Fruit fly (Drosophila melanogaster) whole organism, embryonic: ENCODE results near the gene superdeath.

Source experiments
- Aef1 ChIP-seq: fragments of 200-800 bp; sonication (Bioruptor generic); IDR thresholded peaks from 3 replicates; pipeline ENCODE4 v1.3.6; 2022; ENCODE audit warnings: missing biosample characterization, missing genetic modification characterization
- Awh ChIP-seq: fragments of 200-800 bp; sonication (Bioruptor generic); IDR thresholded peaks from 2 replicates; pipeline ENCODE4, ENCODE4 v1.3.6; 2022; ENCODE audit warnings: missing biosample characterization, missing genetic modification characterization
- BtbVII ChIP-seq: fragments of 200-800 bp; sonication (Bioruptor generic); optimal IDR thresholded peaks from 3 replicates; lab custom pipeline; 2017; ENCODE audit warnings: missing biosample characterization, mild to moderate bottlenecking, missing genetic modification characterization
- CG10565 ChIP-seq: fragments of 200-800 bp; sonication (Bioruptor generic); optimal IDR thresholded peaks from 3 replicates; lab custom pipeline; 2016; ENCODE audit warnings: missing biosample characterization, mild to moderate bottlenecking, missing genetic modification characterization
- CG11247 ChIP-seq: fragments of 200-800 bp; sonication (Bioruptor generic); IDR thresholded peaks from 2 replicates; pipeline ENCODE4 v1.3.6; 2022; ENCODE audit warnings: missing biosample characterization, missing genetic modification characterization
- CG11560 ChIP-seq: fragments of 200-800 bp; sonication (Bioruptor generic); IDR thresholded peaks from 3 replicates; pipeline ENCODE4 v1.3.6; 2022; ENCODE audit warnings: missing biosample characterization, missing genetic modification characterization
- CG12219 ChIP-seq: fragments of 200-800 bp; sonication (Bioruptor generic); optimal IDR thresholded peaks from 3 replicates; lab custom pipeline; 2018; ENCODE audit warnings: missing biosample characterization, mild to moderate bottlenecking, missing genetic modification characterization
- CG13123 ChIP-seq: fragments of 200-800 bp; sonication (Bioruptor generic); optimal IDR thresholded peaks from 2 replicates; lab custom pipeline; 2016; ENCODE audit warnings: missing biosample characterization, missing genetic modification characterization
- CG13424 ChIP-seq: fragments of 200-800 bp; sonication (Bioruptor generic); optimal IDR thresholded peaks from 2 replicates; lab custom pipeline; 2019; ENCODE audit warnings: missing biosample characterization, mild to moderate bottlenecking, missing genetic modification characterization, moderate library complexity
- CG14710 ChIP-seq: fragments of 200-800 bp; sonication (Bioruptor generic); optimal IDR thresholded peaks from 3 replicates; lab custom pipeline; 2019; ENCODE audit warnings: missing biosample characterization, mild to moderate bottlenecking, missing genetic modification characterization, moderate library complexity
- CG17359 ChIP-seq: fragments of 200-800 bp; sonication (Bioruptor generic); optimal IDR thresholded peaks from 3 replicates; lab custom pipeline; 2018; ENCODE audit warnings: missing biosample characterization, mild to moderate bottlenecking, missing genetic modification characterization, moderate library complexity
- CG18599 ChIP-seq: fragments of 200-800 bp; sonication (Bioruptor generic); optimal IDR thresholded peaks from 3 replicates; lab custom pipeline; 2017; ENCODE audit warnings: missing biosample characterization, missing genetic modification characterization, mild to moderate bottlenecking, moderate library complexity, missing genetic modification reagents
- CG2129 ChIP-seq: fragments of 200-800 bp; sonication (Bioruptor generic); IDR thresholded peaks from 2 replicates; pipeline ENCODE4 v1.3.6; 2022; ENCODE audit warnings: missing biosample characterization, missing genetic modification characterization; ENCODE audit not compliant: partially characterized antibody
- CG34224 ChIP-seq: fragments of 200-800 bp; sonication (Bioruptor generic); IDR thresholded peaks from 3 replicates; pipeline ENCODE4 v1.3.6; 2022; ENCODE audit warnings: missing biosample characterization, missing genetic modification characterization; ENCODE audit not compliant: partially characterized antibody
- CG4730 ChIP-seq: fragments of 200-800 bp; sonication (Bioruptor generic); IDR thresholded peaks from 2 replicates; pipeline ENCODE4 v1.3.6; 2022; ENCODE audit warnings: missing biosample characterization, missing genetic modification characterization
- CG5245 ChIP-seq: fragments of 200-800 bp; sonication (Bioruptor generic); optimal IDR thresholded peaks from 3 replicates; lab custom pipeline; 2016; ENCODE audit warnings: missing biosample characterization, missing genetic modification characterization
- CG7357 ChIP-seq: fragments of 200-800 bp; sonication (Bioruptor generic); IDR thresholded peaks from 3 replicates; pipeline ENCODE4 v1.3.6; 2022; ENCODE audit warnings: missing biosample characterization, missing genetic modification characterization
- CG7928 ChIP-seq: fragments of 200-800 bp; sonication (Bioruptor generic); optimal IDR thresholded peaks from 2 replicates; lab custom pipeline; 2017; ENCODE audit warnings: missing biosample characterization, mild to moderate bottlenecking, missing genetic modification characterization
- CG7963 ChIP-seq: fragments of 200-800 bp; sonication (Bioruptor generic); IDR thresholded peaks from 3 replicates; pipeline ENCODE4 v1.3.6; 2022; ENCODE audit warnings: missing biosample characterization, missing genetic modification characterization; ENCODE audit not compliant: partially characterized antibody
- CG8281 ChIP-seq: fragments of 200-800 bp; sonication (Bioruptor generic); optimal IDR thresholded peaks from 2 replicates; lab custom pipeline; 2018; ENCODE audit warnings: missing biosample characterization, mild to moderate bottlenecking, missing genetic modification characterization, moderate library complexity
- CG8924 ChIP-seq: fragments of 200-800 bp; optimal IDR thresholded peaks from 3 replicates; lab custom pipeline; 2019; ENCODE audit warnings: missing biosample characterization, mild to moderate bottlenecking, missing genetic modification characterization, moderate library complexity
- CkIIα-i1 ChIP-seq: fragments of 200-800 bp; sonication (Bioruptor generic); IDR thresholded peaks from 2 replicates; pipeline ENCODE4 v1.3.6; 2022; ENCODE audit warnings: missing biosample characterization, missing genetic modification characterization
- D ChIP-seq, 2 experiments: fragments of 200-800 bp in 1 of 2; fragments of >200 bp in 1 of 2; sonication (Bioruptor generic) in 1 of 2; optimal IDR thresholded peaks; 2 replicates in 1 of 2; 3 replicates in 1 of 2; lab custom pipeline; 2017; ENCODE audit warnings: mild to moderate bottlenecking in 1 of 2, missing biosample characterization in 1 of 2, missing genetic modification characterization in 1 of 2, missing genetic modification reagents in 1 of 2
- Dek ChIP-seq: fragments of 200-800 bp; sonication (Bioruptor generic); optimal IDR thresholded peaks from 3 replicates; lab custom pipeline; 2019; ENCODE audit warnings: missing biosample characterization, mild to moderate bottlenecking, missing genetic modification characterization, moderate library complexity
- Drgx ChIP-seq: fragments of 200-800 bp; sonication (Bioruptor generic); IDR thresholded peaks from 2 replicates; pipeline ENCODE4 v1.3.6; 2022; ENCODE audit warnings: missing biosample characterization, missing genetic modification characterization
- Hey ChIP-seq: fragments of 200-800 bp; sonication (Bioruptor generic); optimal IDR thresholded peaks from 3 replicates; lab custom pipeline; 2018; ENCODE audit warnings: missing biosample characterization, mild to moderate bottlenecking, missing genetic modification characterization
- Hsf ChIP-seq: fragments of 200-800 bp; sonication (Bioruptor generic); optimal IDR thresholded peaks from 3 replicates; lab custom pipeline; 2016; ENCODE audit warnings: missing biosample characterization, missing genetic modification characterization
- Kr ChIP-seq: fragments of 200-800 bp; sonication (Bioruptor generic); optimal IDR thresholded peaks from 2 replicates; lab custom pipeline; 2017; ENCODE audit warnings: missing biosample characterization, mild to moderate bottlenecking, missing genetic modification characterization
- Mes4 ChIP-seq: fragments of 200-800 bp; sonication (Bioruptor generic); optimal IDR thresholded peaks from 2 replicates; lab custom pipeline; 2016; ENCODE audit warnings: missing biosample characterization, missing genetic modification characterization
- Pdp1 ChIP-seq, 2 experiments: fragments of 200-800 bp; sonication (Bioruptor generic); optimal IDR thresholded peaks; 3 replicates each; lab custom pipeline; 2016; ENCODE audit warnings: missing biosample characterization in 2 of 2, missing genetic modification characterization in 2 of 2, mild to moderate bottlenecking in 1 of 2, moderate library complexity in 1 of 2
- Sox102F ChIP-seq: fragments of 200-800 bp; sonication (Bioruptor generic); optimal IDR thresholded peaks from 2 replicates; lab custom pipeline; 2018; ENCODE audit warnings: missing biosample characterization, mild to moderate bottlenecking, missing genetic modification characterization, moderate library complexity
- Ssrp ChIP-seq: fragments of 200-800 bp; sonication (Bioruptor generic); optimal IDR thresholded peaks from 2 replicates; lab custom pipeline; 2018; ENCODE audit warnings: missing biosample characterization, mild to moderate bottlenecking, missing genetic modification characterization, moderate library complexity
- Trl ChIP-seq, 3 experiments: fragments of >200 bp in 2 of 3; fragments of 200-800 bp in 1 of 3; sonication (Bioruptor generic) in 1 of 3; optimal IDR thresholded peaks; 2 replicates in 1 of 3; 3 replicates in 2 of 3; lab custom pipeline; 2016 to 2017; ENCODE audit warnings: missing biosample characterization in 1 of 3, missing genetic modification characterization in 1 of 3
- br ChIP-seq: fragments of >200 bp; optimal IDR thresholded peaks from 2 replicates; lab custom pipeline; 2017
- cas ChIP-seq: fragments of 200-800 bp; sonication (Bioruptor generic); IDR thresholded peaks from 2 replicates; pipeline ENCODE4 v1.3.6; 2022; ENCODE audit warnings: missing biosample characterization, missing genetic modification characterization
- crc ChIP-seq: fragments of 200-800 bp; sonication (Bioruptor generic); optimal IDR thresholded peaks from 2 replicates; lab custom pipeline; 2016; ENCODE audit warnings: missing biosample characterization, missing genetic modification characterization
- dpn ChIP-seq, 2 experiments: fragments of 200-800 bp; sonication (Bioruptor generic); optimal IDR thresholded peaks; 3 replicates each; lab custom pipeline; 2016; ENCODE audit warnings: missing biosample characterization in 2 of 2, missing genetic modification characterization in 2 of 2
- emc ChIP-seq: fragments of 200-800 bp; sonication (Bioruptor generic); optimal IDR thresholded peaks from 2 replicates; lab custom pipeline; 2016; ENCODE audit warnings: missing biosample characterization, missing genetic modification characterization
- fd3F ChIP-seq: fragments of 200-800 bp; sonication (Bioruptor generic); optimal IDR thresholded peaks from 2 replicates; lab custom pipeline; 2018; ENCODE audit warnings: missing biosample characterization, mild to moderate bottlenecking, missing genetic modification characterization, moderate library complexity
- inv ChIP-seq: fragments of 200-800 bp; sonication (Bioruptor generic); IDR thresholded peaks from 2 replicates; pipeline ENCODE4 v1.3.6; 2022; ENCODE audit warnings: missing biosample characterization, missing genetic modification characterization; ENCODE audit not compliant: partially characterized antibody
- mirr ChIP-seq: fragments of 200-800 bp; sonication (Bioruptor generic); optimal IDR thresholded peaks from 3 replicates; lab custom pipeline; 2018; ENCODE audit warnings: missing biosample characterization, mild to moderate bottlenecking, missing genetic modification characterization
- peb ChIP-seq: fragments of 200-800 bp; sonication (Bioruptor generic); IDR thresholded peaks from 2 replicates; pipeline ENCODE4 v1.3.6; 2022; ENCODE audit warnings: missing biosample characterization, missing genetic modification characterization
- sisA ChIP-seq: fragments of 200-800 bp; sonication (Bioruptor generic); IDR thresholded peaks from 2 replicates; pipeline ENCODE4 v1.3.6; 2022; ENCODE audit warnings: missing biosample characterization, missing genetic modification characterization
- sob ChIP-seq: fragments of 200-800 bp; sonication (Bioruptor generic); IDR thresholded peaks from 2 replicates; pipeline ENCODE4 v1.3.6; 2022; ENCODE audit warnings: missing biosample characterization, missing genetic modification characterization
- sqz ChIP-seq: fragments of 200-800 bp; sonication (Bioruptor generic); optimal IDR thresholded peaks from 3 replicates; lab custom pipeline; 2018; ENCODE audit warnings: missing biosample characterization, mild to moderate bottlenecking, missing genetic modification characterization
- ssp ChIP-seq: fragments of 200-800 bp; sonication (Bioruptor generic); IDR thresholded peaks from 2 replicates; pipeline ENCODE4 v1.3.6; 2022; ENCODE audit warnings: missing biosample characterization, missing genetic modification characterization
- tll ChIP-seq, 2 experiments: fragments of 200-800 bp in 1 of 2; fragments of >200 bp in 1 of 2; sonication (Bioruptor generic) in 1 of 2; optimal IDR thresholded peaks; 2 replicates each; lab custom pipeline; 2017 to 2019; ENCODE audit warnings: missing biosample characterization in 2 of 2, missing genetic modification characterization in 2 of 2, mild to moderate bottlenecking in 1 of 2, moderate library complexity in 1 of 2
- toy ChIP-seq: fragments of 200-800 bp; sonication (Bioruptor generic); IDR thresholded peaks from 2 replicates; pipeline ENCODE4 v1.3.6; 2022; ENCODE audit warnings: missing biosample characterization, missing genetic modification characterization
- unpg ChIP-seq: fragments of 200-800 bp; sonication (Bioruptor generic); optimal IDR thresholded peaks from 3 replicates; lab custom pipeline; 2018; ENCODE audit warnings: missing biosample characterization, mild to moderate bottlenecking, missing genetic modification characterization, moderate library complexity

Gene superdeath

DNA sequence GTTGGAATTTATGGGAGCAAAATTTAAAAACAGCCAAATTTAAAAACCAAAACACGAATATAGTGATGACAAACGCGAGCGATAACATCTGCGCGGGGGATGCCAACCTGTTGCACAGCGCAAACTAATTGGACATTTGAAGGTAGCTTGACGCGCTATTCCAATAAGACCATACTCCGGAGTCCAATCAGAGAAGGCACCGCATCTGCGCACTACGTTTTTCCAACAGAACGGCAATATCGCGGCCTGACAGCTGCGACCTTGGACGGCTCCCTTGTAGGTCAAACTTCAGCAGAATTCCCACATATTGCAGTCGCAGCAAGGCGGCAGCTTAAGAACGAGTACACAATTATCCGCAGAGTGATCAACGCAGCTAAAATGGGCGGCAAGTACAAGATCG is 9.6 kb downstream of the superdeath start, which contains the start of the genes CG11882 and Pglym78 (continued):
- TF ChIP-seq Pdp1 (GFP tag; optimal IDR thresholded peaks at IDR 0.05; lab: Kevin White, UChicago) (peak; percentile 40 to 60), D (optimal IDR thresholded peaks at IDR 0.05; lab: Kevin White, UChicago) (peak; percentile 77), D (GFP tag; optimal IDR thresholded peaks at IDR 0.05; lab: Kevin White, UChicago) (no peak), CG13424 (tag; lab: Kevin White, UChicago) (peak; percentile 29), Hey (tag; lab: Kevin White, UChicago) (no peak), CG2129 (GFP tag; lab: Robert Waterston, UW) (0 out of 2 replicates have a peak, but pooled peaks have one; percentile 15), CG12219 (GFP tag; lab: Kevin White, UChicago) (no peak), CG17359 (tag; lab: Kevin White, UChicago) (peak; percentile 6), tll (GFP tag; optimal IDR thresholded peaks at IDR 0.05; lab: Kevin White, UChicago) (peak in 1 of 2 experiments; percentile 39), CG7357 (GFP tag; lab: Robert Waterston, UW) (no peak), CG14710 (tag; lab: Kevin White, UChicago) (peak; percentile 41), br (no peak), Hsf (GFP tag; lab: Kevin White, UChicago) (peak; percentile 35), cas (GFP tag; lab: Robert Waterston, UW) (no peak), mirr (GFP tag; lab: Kevin White, UChicago) (peak; percentile 34), CG18599 (GFP tag; lab: Kevin White, UChicago) (peak; percentile 48), CG8281 (tag; lab: Kevin White, UChicago) (no peak), Sox102F (GFP tag; lab: Kevin White, UChicago) (no peak), CG34224 (GFP tag; lab: Robert Waterston, UW) (peak; percentile 72), CG10565 (GFP tag; lab: Kevin White, UChicago) (no peak), CG5245 (no peak), Aef1 (GFP tag; lab: Robert Waterston, UW) (peak; percentile 21; the same call in 1 of the 3 replicates), CkIIα-i1 (GFP tag; lab: Robert Waterston, UW) (no peak), unpg (no peak), CG4730 (GFP tag; lab: Robert Waterston, UW) (peak; percentile 16; the same call in 1 of the 2 replicates), Awh (GFP tag; lab: Robert Waterston, UW) (no peak), dpn (GFP tag; optimal IDR thresholded peaks at IDR 0.05; lab: Kevin White, UChicago) (peak; percentile 55 to 58), CG11247 (peak; percentile 48; the same call in 1 of the 2 replicates), peb (GFP tag; lab: Robert Waterston, UW) (0 out of 2 replicates have a peak, but pooled peaks have one; percentile 20), crc (no peak), CG13123 (no peak), fd3F (GFP tag; lab: Kevin White, UChicago) (no peak), Trl (optimal IDR thresholded peaks at IDR 0.05; lab: Kevin White, UChicago) (no peak), Trl (GFP tag; optimal IDR thresholded peaks at IDR 0.05; lab: Kevin White, UChicago) (peak; percentile 64), Mes4 (peak; percentile 12), CG7928 (GFP tag; lab: Kevin White, UChicago) (peak; percentile 17), CG8924 (tag; lab: Kevin White, UChicago) (peak; percentile 2), Ssrp (tag; lab: Kevin White, UChicago) (no peak), CG7963 (GFP tag; lab: Robert Waterston, UW) (no peak), inv (GFP tag; lab: Robert Waterston, UW) (peak; percentile 30; the same call in 1 of the 2 replicates), Dek (tag; lab: Kevin White, UChicago) (no peak), ssp (GFP tag; lab: Robert Waterston, UW) (peak; percentile 35; the same call in 1 of the 2 replicates), toy (GFP tag; lab: Robert Waterston, UW) (no peak), sqz (GFP tag; lab: Kevin White, UChicago) (no peak), CG11560 (no peak), sob (GFP tag; lab: Robert Waterston, UW) (peak; percentile 68), emc (GFP tag; lab: Kevin White, UChicago) (peak; percentile 28), BtbVII (GFP tag; lab: Kevin White, UChicago) (no peak), sisA (GFP tag; lab: Robert Waterston, UW) (peak; percentile 56), Drgx (GFP tag; lab: Robert Waterston, UW) (peak; percentile 37; the same call in 1 of the 2 replicates), Kr (GFP tag; lab: Kevin White, UChicago) (no peak)
